Fruit fly (Drosophila melanogaster): ENCODE data around the gene CG15892.
A peak's percentile ranks its signal among the peaks of the same experiment; 100 is the strongest.

Gene CG15892

DNA sequence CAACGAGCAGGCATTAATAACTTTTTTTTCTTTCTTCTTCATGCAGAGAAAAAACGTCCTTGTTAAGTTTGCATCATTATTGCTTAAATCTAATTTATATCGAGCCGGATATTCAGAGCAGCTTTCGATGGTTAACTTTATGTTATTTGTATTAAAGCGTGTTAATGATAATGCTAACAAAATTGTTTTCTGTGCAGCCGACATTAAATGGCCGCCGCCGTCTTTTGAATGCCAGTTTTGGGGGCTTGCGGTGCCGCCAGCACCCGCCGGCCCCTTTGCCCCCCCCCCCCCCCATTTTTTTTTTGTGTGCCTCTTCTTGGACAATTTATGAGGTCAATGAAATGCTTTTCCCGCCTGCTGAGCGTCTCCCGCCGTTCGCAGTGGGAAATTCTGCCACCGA, 17.4 kb upstream of the CG15892 start (continued):
- TF ChIP-seq CG7271 (tag; optimal IDR thresholded peaks at IDR 0.05) (no peak), trh (GFP tag; optimal IDR thresholded peaks at IDR 0.05) (no peak), CG6254 (GFP tag; optimal IDR thresholded peaks at IDR 0.05) (no peak), Adf1 (GFP tag; IDR thresholded peaks at IDR 0.05) (peak; percentile 23; the same call in 1 of the 2 replicates), Six4 (GFP tag; optimal IDR thresholded peaks at IDR 0.05) (no peak), Dref (GFP tag; IDR thresholded peaks at IDR 0.05) (no peak), Hand (GFP tag; optimal IDR thresholded peaks at IDR 0.05) (no peak), CG10321 (GFP tag; IDR thresholded peaks at IDR 0.05) (no peak), CG17612 (GFP tag; IDR thresholded peaks at IDR 0.05) (no peak), CG11398 (GFP tag; optimal IDR thresholded peaks at IDR 0.05) (no peak), Poxn (GFP tag; IDR thresholded peaks at IDR 0.05) (no peak), tup (GFP tag; optimal IDR thresholded peaks at IDR 0.05) (no peak), CG12744 (GFP tag; optimal IDR thresholded peaks at IDR 0.05) (no peak), ase (GFP tag; IDR thresholded peaks at IDR 0.05) (no peak), CG4404 (GFP tag; IDR thresholded peaks at IDR 0.05) (no peak), PHDP (tag; optimal IDR thresholded peaks at IDR 0.05) (peak; percentile 10), Eip74EF (GFP tag; optimal IDR thresholded peaks at IDR 0.05) (no peak), Dad (GFP tag; optimal IDR thresholded peaks at IDR 0.05) (no peak), CG10147 (GFP tag; optimal IDR thresholded peaks at IDR 0.05) (peak; percentile 13), CG6683 (GFP tag; optimal IDR thresholded peaks at IDR 0.05) (no peak), dm (GFP tag; optimal IDR thresholded peaks at IDR 0.05) (no peak), CG10209 (GFP tag; optimal IDR thresholded peaks at IDR 0.05) (no peak), Ets97D (GFP tag; optimal IDR thresholded peaks at IDR 0.05) (no peak), phol (tag; optimal IDR thresholded peaks at IDR 0.05) (peak; percentile 2), CG15269 (tag; optimal IDR thresholded peaks at IDR 0.05) (peak; percentile 8), shn (GFP tag; optimal IDR thresholded peaks at IDR 0.05) (no peak), tap (tag; optimal IDR thresholded peaks at IDR 0.05) (no peak), CG7357 (GFP tag; IDR thresholded peaks at IDR 0.05) (no peak), pan (optimal IDR thresholded peaks at IDR 0.05) (no peak), pan (GFP tag; optimal IDR thresholded peaks at IDR 0.05 in 1 of 2, IDR thresholded peaks at IDR 0.05 in 1 of 2) (peak in 1 of 2 experiments; percentile 10), gt (GFP tag; IDR thresholded peaks at IDR 0.05) (no peak), toy (GFP tag; IDR thresholded peaks at IDR 0.05) (no peak), CG10979 (tag; optimal IDR thresholded peaks at IDR 0.05) (no peak), zfh1 (GFP tag; IDR thresholded peaks at IDR 0.05) (peak; percentile 55; the same call in 2 of the 3 replicates), NC2β (GFP tag; optimal IDR thresholded peaks at IDR 0.05) (no peak), hb (GFP tag; IDR thresholded peaks at IDR 0.05; ENCODE audit: partially characterized antibody) (no peak), Doc3 (GFP tag; IDR thresholded peaks at IDR 0.05; ENCODE audit: partially characterized antibody) (no peak), dan (GFP tag; IDR thresholded peaks at IDR 0.05) (no peak), CG2712 (tag; optimal IDR thresholded peaks at IDR 0.05) (peak; percentile 9), sima (GFP tag; optimal IDR thresholded peaks at IDR 0.05) (no peak), CG5180 (GFP tag; optimal IDR thresholded peaks at IDR 0.05) (no peak), HmgD (GFP tag; optimal IDR thresholded peaks at IDR 0.05) (no peak), Lim3 (GFP tag; IDR thresholded peaks at IDR 0.05) (no peak), otp (GFP tag; IDR thresholded peaks at IDR 0.05) (no peak), lmd (GFP tag; IDR thresholded peaks at IDR 0.05) (peak; percentile 28; the same call in 1 of the 2 replicates), CG1647 (GFP tag; optimal IDR thresholded peaks at IDR 0.05) (no peak), sug (tag; optimal IDR thresholded peaks at IDR 0.05) (no peak), Dfd (GFP tag; optimal IDR thresholded peaks at IDR 0.05) (no peak), esg (GFP tag; conservative IDR thresholded peaks at IDR 0.05) (no peak), Dip3 (GFP tag; optimal IDR thresholded peaks at IDR 0.05) (no peak), Dip2 (GFP tag; IDR thresholded peaks at IDR 0.05) (no peak), tin (GFP tag; optimal IDR thresholded peaks at IDR 0.05) (no peak)
